Fruit fly (Drosophila melanogaster): Measurements from ENCODE around the gene CG4617.

Gene CG4617

dm6 chrX:7097859-7098303 is 6.4 kb downstream of the CG4617 start, which contains the start of gene Sxl:
Gene Sxl (minus strand): TSS chrX:7098053.
- no peak for TF ChIP-seq Gug (GFP tag; IDR thresholded peaks at IDR 0.05)
- TF ChIP-seq Eip78C (GFP tag) = peak; percentile 18
- no peak for TF ChIP-seq Met (GFP tag; optimal IDR thresholded peaks at IDR 0.05)
- no peak for TF ChIP-seq CG6163 (GFP tag; IDR thresholded peaks at IDR 0.05)
- TF ChIP-seq CG6854 (GFP tag; optimal IDR thresholded peaks at IDR 0.05) = peak; percentile 39
- peak; percentile 6 for TF ChIP-seq net (GFP tag; optimal IDR thresholded peaks at IDR 0.05)
- TF ChIP-seq CG10669 (GFP tag; optimal IDR thresholded peaks at IDR 0.05) = no peak
- TF ChIP-seq acj6 (GFP tag; optimal IDR thresholded peaks at IDR 0.05) = no peak
- peak; percentile 26 for TF ChIP-seq CG16779 (tag; optimal IDR thresholded peaks at IDR 0.05)
- TF ChIP-seq CG8632 (GFP tag; optimal IDR thresholded peaks at IDR 0.05) = no peak
- TF ChIP-seq pdm3 (GFP tag; optimal IDR thresholded peaks at IDR 0.05) = no peak
- peak; percentile 16 for TF ChIP-seq esn (GFP tag; optimal IDR thresholded peaks at IDR 0.05)
- peak; percentile 4 for TF ChIP-seq dsx (GFP tag; optimal IDR thresholded peaks at IDR 0.05; ENCODE audit: poor library complexity, severe bottlenecking)
- no peak for TF ChIP-seq Eip93F (GFP tag; optimal IDR thresholded peaks at IDR 0.05)
- no peak for TF ChIP-seq CG8319 (GFP tag; optimal IDR thresholded peaks at IDR 0.05)
- TF ChIP-seq svp (GFP tag) = peak; percentile 11
- no peak for TF ChIP-seq CG4318 (GFP tag; optimal IDR thresholded peaks at IDR 0.05)
- TF ChIP-seq spab (GFP tag; optimal IDR thresholded peaks at IDR 0.05) = no peak
- no peak for TF ChIP-seq Hr4 (GFP tag; optimal IDR thresholded peaks at IDR 0.05)
- TF ChIP-seq topi (GFP tag; optimal IDR thresholded peaks at IDR 0.05) = peak; percentile 22
- no peak for TF ChIP-seq CG7368 (GFP tag; optimal IDR thresholded peaks at IDR 0.05)
- TF ChIP-seq CG9139 (GFP tag; optimal IDR thresholded peaks at IDR 0.05) = peak; percentile 11
- TF ChIP-seq Lpt (GFP tag; optimal IDR thresholded peaks at IDR 0.05) = no peak
- no peak for TF ChIP-seq CG32006 (GFP tag; optimal IDR thresholded peaks at IDR 0.05)
- no peak for TF ChIP-seq fkh (GFP tag; optimal IDR thresholded peaks at IDR 0.05)
- no peak for TF ChIP-seq fd85E (GFP tag; optimal IDR thresholded peaks at IDR 0.05)
- peak; percentile 49 for TF ChIP-seq Sox14 (GFP tag; optimal IDR thresholded peaks at IDR 0.05)
- TF ChIP-seq Sox15 (GFP tag; optimal IDR thresholded peaks at IDR 0.05) = no peak
- TF ChIP-seq OdsH (GFP tag; optimal IDR thresholded peaks at IDR 0.05) = no peak
- peak in 1 of 2 experiments; percentile 52 for TF ChIP-seq ss (GFP tag; optimal IDR thresholded peaks at IDR 0.05)

DNA sequence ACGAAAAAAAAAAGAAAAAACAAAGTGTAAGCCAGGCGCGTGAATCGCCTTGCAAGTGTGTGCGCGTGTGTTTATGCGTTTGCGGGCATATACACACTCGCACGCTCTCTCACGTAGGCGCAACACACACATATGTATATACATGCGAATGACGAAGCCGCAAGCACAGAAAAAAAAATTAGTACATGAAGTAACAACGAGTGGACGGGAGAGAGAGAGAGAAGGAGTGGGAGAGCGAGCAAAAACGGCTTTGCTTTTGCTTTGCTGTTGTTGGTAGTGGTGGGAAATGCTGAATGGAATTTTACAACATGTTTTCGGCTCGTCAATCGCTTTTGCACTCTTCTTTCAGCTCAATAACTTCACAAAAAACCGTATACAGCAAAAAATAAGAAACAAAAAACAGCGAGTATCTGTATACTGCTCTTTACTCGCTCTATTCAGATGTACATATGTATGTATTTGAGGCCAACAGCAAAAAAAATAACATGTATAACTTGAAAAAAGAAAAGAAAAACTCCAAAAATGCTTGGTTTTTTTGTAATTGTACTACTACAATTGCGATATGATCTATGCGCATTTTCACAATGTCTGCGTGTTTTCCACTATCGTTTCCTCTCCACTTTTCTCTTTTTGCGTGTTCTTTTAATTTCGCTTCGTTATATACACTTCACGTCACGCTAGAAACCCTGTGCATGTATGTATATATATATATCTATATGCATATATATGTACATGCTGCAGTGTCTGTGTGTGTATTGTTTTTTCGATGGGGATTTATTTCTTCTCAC is 7.0 kb downstream of the CG4617 start:
- TF ChIP-seq Met (GFP tag; optimal IDR thresholded peaks at IDR 0.05) (no peak), Ets21C (GFP tag; optimal IDR thresholded peaks at IDR 0.05) (no peak), pdm3 (GFP tag; optimal IDR thresholded peaks at IDR 0.05) (no peak), salr (GFP tag; optimal IDR thresholded peaks at IDR 0.05) (peak in 1 of 2 experiments; percentile 57), CG6808 (GFP tag; optimal IDR thresholded peaks at IDR 0.05) (peak; percentile 66), spab (GFP tag; optimal IDR thresholded peaks at IDR 0.05) (peak; percentile 7), dac (GFP tag; optimal IDR thresholded peaks at IDR 0.05) (peak; percentile 38), eg (GFP tag; IDR thresholded peaks at IDR 0.05) (peak; percentile 67; the same call in 2 of the 3 replicates), CG10669 (GFP tag; optimal IDR thresholded peaks at IDR 0.05) (peak; percentile 9), esn (GFP tag; optimal IDR thresholded peaks at IDR 0.05) (no peak), Gug (GFP tag; IDR thresholded peaks at IDR 0.05) (no peak), CG1621 (tag; optimal IDR thresholded peaks at IDR 0.05) (no peak), CG8319 (GFP tag; optimal IDR thresholded peaks at IDR 0.05) (no peak), CG31627 (GFP tag; optimal IDR thresholded peaks at IDR 0.05) (no peak), vri (GFP tag; optimal IDR thresholded peaks at IDR 0.05) (no peak), topi (GFP tag; optimal IDR thresholded peaks at IDR 0.05) (no peak), Eip78C (GFP tag) (peak; percentile 64), Smox (GFP tag; optimal IDR thresholded peaks at IDR 0.05) (no peak), CG6276 (GFP tag; optimal IDR thresholded peaks at IDR 0.05) (peak; percentile 82), Sox14 (GFP tag; optimal IDR thresholded peaks at IDR 0.05) (no peak), CG11294 (GFP tag; IDR thresholded peaks at IDR 0.05) (no peak), fd59A (GFP tag; optimal IDR thresholded peaks at IDR 0.05) (no peak), net (GFP tag; optimal IDR thresholded peaks at IDR 0.05) (peak; percentile 60), lz (GFP tag; optimal IDR thresholded peaks at IDR 0.05) (no peak), cyc (GFP tag; optimal IDR thresholded peaks at IDR 0.05) (no peak), Sox102F (GFP tag; optimal IDR thresholded peaks at IDR 0.05) (no peak), CG10631 (GFP tag; optimal IDR thresholded peaks at IDR 0.05) (no peak), dsx (GFP tag; optimal IDR thresholded peaks at IDR 0.05; ENCODE audit: poor library complexity, severe bottlenecking) (no peak), CG6163 (GFP tag; IDR thresholded peaks at IDR 0.05) (peak; percentile 12; the same call in 2 of the 3 replicates), achi (GFP tag; optimal IDR thresholded peaks at IDR 0.05) (peak; percentile 25), Hr38 (GFP tag; optimal IDR thresholded peaks at IDR 0.05) (no peak)

Data from whole organism, prepupa.